Worm (Caenorhabditis elegans) whole organism, L3 larva: ENCODE data around the gene tnt-2.

Experiments
- R02D3.7 ChIP-seq: fragments of 150-350 bp; optimal IDR thresholded peaks from 2 replicates; lab custom pipeline; 2014; ENCODE audit warnings: missing biosample characterization, missing genetic modification characterization
- ZK546.5 ChIP-seq: sonication (generic microtip); optimal IDR thresholded peaks from 2 replicates; lab custom pipeline; 2017; ENCODE audit warnings: missing biosample characterization, missing genetic modification characterization
- aly-2 ChIP-seq: fragments of 150-350 bp; optimal IDR thresholded peaks from 2 replicates; lab custom pipeline; 2014; ENCODE audit warnings: missing biosample characterization, missing genetic modification characterization
- ama-1 ChIP-seq: fragments of 150-350 bp; optimal IDR thresholded peaks from 2 replicates; lab custom pipeline; 2018
- ceh-16 ChIP-seq: sonication (generic microtip); optimal IDR thresholded peaks from 2 replicates; lab custom pipeline; 2017; ENCODE audit warnings: missing biosample characterization, missing genetic modification characterization
- ceh-28 ChIP-seq: fragments of 150-350 bp; optimal IDR thresholded peaks from 2 replicates; lab custom pipeline; 2014; ENCODE audit warnings: missing biosample characterization, missing genetic modification reagents, missing genetic modification characterization
- ceh-82 ChIP-seq: fragments of 150-350 bp; optimal IDR thresholded peaks from 2 replicates; lab custom pipeline; 2014; ENCODE audit warnings: missing biosample characterization, missing genetic modification characterization
- ceh-9 ChIP-seq: sonication (generic microtip); optimal IDR thresholded peaks from 2 replicates; lab custom pipeline; 2018; ENCODE audit warnings: missing biosample characterization, missing genetic modification characterization
- daf-12 ChIP-seq: fragments of 150-350 bp; optimal IDR thresholded peaks from 2 replicates; lab custom pipeline; 2014; ENCODE audit warnings: missing biosample characterization, missing genetic modification reagents, missing genetic modification characterization
- egl-27 ChIP-seq: sonication (generic microtip); optimal IDR thresholded peaks from 4 replicates; lab custom pipeline; 2017; ENCODE audit warnings: missing biosample characterization, missing genetic modification reagents, missing genetic modification characterization
- egl-5 ChIP-seq: fragments of 150-350 bp; optimal IDR thresholded peaks from 2 replicates; lab custom pipeline; 2017; ENCODE audit warnings: missing biosample characterization, missing genetic modification reagents, missing genetic modification characterization, inconsistent platforms
- elt-1 ChIP-seq: fragments of 150-350 bp; optimal IDR thresholded peaks from 2 replicates; lab custom pipeline; 2014; ENCODE audit warnings: missing biosample characterization, missing genetic modification characterization
- elt-2 ChIP-seq: sonication (generic microtip); optimal IDR thresholded peaks from 2 replicates; lab custom pipeline; 2016; ENCODE audit warnings: missing genetic modification reagents, mild to moderate bottlenecking, missing genetic modification characterization, missing compliant biosample characterization
- elt-3 ChIP-seq, 3 experiments: fragments of 150-350 bp in 1 of 3; sonication (generic microtip) in 2 of 3; optimal IDR thresholded peaks; 2 replicates in 2 of 3; 4 replicates in 1 of 3; lab custom pipeline; 2014 to 2017; ENCODE audit warnings: missing biosample characterization in 3 of 3, missing genetic modification characterization in 3 of 3
- eor-1 ChIP-seq, 2 experiments: fragments of 150-350 bp; optimal IDR thresholded peaks; 2 replicates each; lab custom pipeline; 2014 to 2018; ENCODE audit warnings: missing biosample characterization in 2 of 2, missing genetic modification characterization in 2 of 2
- fkh-10 ChIP-seq: sonication (generic microtip); optimal IDR thresholded peaks from 2 replicates; lab custom pipeline; 2017; ENCODE audit warnings: missing biosample characterization, missing genetic modification reagents, missing genetic modification characterization
- fkh-2 ChIP-seq: fragments of 150-350 bp; optimal IDR thresholded peaks from 2 replicates; lab custom pipeline; 2014; ENCODE audit warnings: missing biosample characterization, missing genetic modification reagents, missing genetic modification characterization
- fos-1 ChIP-seq: fragments of 150-350 bp; optimal IDR thresholded peaks from 2 replicates; lab custom pipeline; 2014; ENCODE audit warnings: missing biosample characterization, missing genetic modification characterization
- hmg-11 ChIP-seq: sonication (generic microtip); optimal IDR thresholded peaks from 2 replicates; lab custom pipeline; 2016; ENCODE audit warnings: missing genetic modification characterization, missing compliant biosample characterization
- jun-1 ChIP-seq: fragments of 150-350 bp; optimal IDR thresholded peaks from 2 replicates; lab custom pipeline; 2014; ENCODE audit warnings: missing biosample characterization, missing genetic modification reagents, missing genetic modification characterization
- lin-15B ChIP-seq: fragments of 150-350 bp; optimal IDR thresholded peaks from 2 replicates; lab custom pipeline; 2014; ENCODE audit warnings: missing biosample characterization, missing genetic modification characterization
- lin-39 ChIP-seq: fragments of 150-350 bp; optimal IDR thresholded peaks from 2 replicates; lab custom pipeline; 2018; ENCODE audit warnings: missing biosample characterization, missing genetic modification reagents, missing genetic modification characterization
- mdl-1 ChIP-seq: fragments of 150-350 bp; optimal IDR thresholded peaks from 2 replicates; lab custom pipeline; 2014; ENCODE audit warnings: missing biosample characterization, missing genetic modification characterization
- mml-1 ChIP-seq: fragments of 150-350 bp; sonication (generic microtip); optimal IDR thresholded peaks from 3 replicates; lab custom pipeline; 2014; ENCODE audit warnings: missing biosample characterization, missing genetic modification characterization
- nfya-1 ChIP-seq: sonication (generic microtip); optimal IDR thresholded peaks from 2 replicates; lab custom pipeline; 2017; ENCODE audit warnings: missing genetic modification characterization, mild to moderate bottlenecking, missing compliant biosample characterization, antibody characterized with exemption, moderate library complexity; ENCODE audit not compliant: insufficient read depth
- nhr-11 ChIP-seq: fragments of 150-350 bp; optimal IDR thresholded peaks from 2 replicates; lab custom pipeline; 2014; ENCODE audit warnings: missing biosample characterization, missing genetic modification characterization
- nhr-12 ChIP-seq: fragments of 150-350 bp; optimal IDR thresholded peaks from 2 replicates; lab custom pipeline; 2014; ENCODE audit warnings: missing biosample characterization, missing genetic modification characterization
- nhr-23 ChIP-seq: fragments of 150-350 bp; optimal IDR thresholded peaks from 2 replicates; lab custom pipeline; 2014; ENCODE audit warnings: missing biosample characterization, missing genetic modification reagents, missing genetic modification characterization
- nhr-237 ChIP-seq: fragments of 150-350 bp; optimal IDR thresholded peaks from 2 replicates; lab custom pipeline; 2014; ENCODE audit warnings: missing biosample characterization, missing genetic modification characterization
- nhr-25 ChIP-seq: sonication (generic microtip); optimal IDR thresholded peaks from 2 replicates; lab custom pipeline; 2017; ENCODE audit warnings: missing biosample characterization, missing genetic modification characterization
- nhr-28 ChIP-seq: fragments of 150-350 bp; optimal IDR thresholded peaks from 2 replicates; lab custom pipeline; 2014; ENCODE audit warnings: missing biosample characterization, missing genetic modification characterization
- nhr-43 ChIP-seq: sonication (generic microtip); optimal IDR thresholded peaks from 2 replicates; lab custom pipeline; 2016; ENCODE audit warnings: mild to moderate bottlenecking, missing genetic modification characterization, missing compliant biosample characterization; ENCODE audit not compliant: poor library complexity, severe bottlenecking
- nhr-67 ChIP-seq: fragments of 150-350 bp; optimal IDR thresholded peaks from 2 replicates; lab custom pipeline; 2014; ENCODE audit warnings: missing biosample characterization, missing genetic modification characterization
- nhr-76 ChIP-seq: fragments of 150-350 bp; sonication (generic microtip); optimal IDR thresholded peaks from 5 replicates; lab custom pipeline; 2014; ENCODE audit warnings: missing biosample characterization, missing genetic modification characterization
- nhr-77 ChIP-seq: fragments of 150-350 bp; optimal IDR thresholded peaks from 2 replicates; lab custom pipeline; 2014; ENCODE audit warnings: missing biosample characterization, missing genetic modification characterization
- pha-4 ChIP-seq: fragments of 150-350 bp; optimal IDR thresholded peaks from 2 replicates; lab custom pipeline; 2014; ENCODE audit warnings: missing biosample characterization, missing genetic modification reagents, missing genetic modification characterization
- pqm-1 ChIP-seq: fragments of 150-350 bp; optimal IDR thresholded peaks from 2 replicates; lab custom pipeline; 2017; ENCODE audit warnings: missing biosample characterization, missing genetic modification characterization, inconsistent platforms
- sea-2 ChIP-seq: fragments of 150-350 bp; sonication (generic microtip); optimal IDR thresholded peaks from 4 replicates; lab custom pipeline; 2014; ENCODE audit warnings: missing biosample characterization, missing genetic modification reagents, missing genetic modification characterization
- skn-1 ChIP-seq: fragments of 150-350 bp; optimal IDR thresholded peaks from 2 replicates; lab custom pipeline; 2014; ENCODE audit warnings: missing biosample characterization, missing genetic modification characterization
- snpc-4 ChIP-seq: fragments of 150-350 bp; optimal IDR thresholded peaks from 2 replicates; lab custom pipeline; 2014; ENCODE audit warnings: missing biosample characterization, missing genetic modification characterization
- tbx-2 ChIP-seq: sonication (generic microtip); optimal IDR thresholded peaks from 2 replicates; lab custom pipeline; 2016; ENCODE audit warnings: mild to moderate bottlenecking, missing genetic modification characterization, missing compliant biosample characterization
- unc-39 ChIP-seq: sonication (generic microtip); optimal IDR thresholded peaks from 4 replicates; lab custom pipeline; 2017; ENCODE audit warnings: missing biosample characterization, missing genetic modification characterization
- unc-62 ChIP-seq: fragments of 150-350 bp; sonication (generic microtip); optimal IDR thresholded peaks from 4 replicates; lab custom pipeline; 2014; ENCODE audit warnings: missing biosample characterization, missing genetic modification reagents, missing genetic modification characterization
- zag-1 ChIP-seq: fragments of 150-350 bp; optimal IDR thresholded peaks from 2 replicates; lab custom pipeline; 2014; ENCODE audit warnings: missing biosample characterization, missing genetic modification characterization
- ztf-11 ChIP-seq: fragments of 150-350 bp; optimal IDR thresholded peaks from 2 replicates; lab custom pipeline; 2014; ENCODE audit warnings: missing biosample characterization, missing genetic modification characterization
- ztf-4 ChIP-seq: fragments of 150-350 bp; optimal IDR thresholded peaks from 2 replicates; lab custom pipeline; 2014; ENCODE audit warnings: missing biosample characterization, missing genetic modification characterization

Gene tnt-2

ce11 chrX:8736965-8737464, 13.7 kb upstream of the tnt-2 start, which contains the start of gene M02D8.3:
M02D8.3 (minus strand) TSS chrX:8737015.
- TF ChIP-seq ceh-16 (tag; lab: Kevin White, UChicago) (no peak), nfya-1 (tag; lab: Kevin White, UChicago) (peak; percentile 50), nhr-77 (tag; lab: Kevin White, UChicago) (no peak), mdl-1 (tag; lab: Kevin White, UChicago) (no peak), pha-4 (tag; lab: Kevin White, UChicago) (peak; percentile 88), fos-1 (tag; lab: Kevin White, UChicago) (no peak), nhr-76 (no peak), daf-12 (tag; lab: Kevin White, UChicago) (no peak), hmg-11 (peak; percentile 37), nhr-67 (tag; lab: Kevin White, UChicago) (no peak), nhr-43 (no peak), nhr-11 (tag; lab: Kevin White, UChicago) (no peak), zag-1 (tag; lab: Kevin White, UChicago) (no peak), ztf-4 (tag; lab: Kevin White, UChicago) (no peak), unc-62 (GFP tag; lab: Kevin White, UChicago) (no peak), nhr-28 (tag; lab: Kevin White, UChicago) (no peak), skn-1 (tag; lab: Kevin White, UChicago) (peak; percentile 20), snpc-4 (tag; lab: Kevin White, UChicago) (peak; percentile 38), fkh-10 (GFP tag; lab: Kevin White, UChicago) (no peak), ama-1 (lab: Kevin White, UChicago) (no peak), lin-39 (tag; lab: Kevin White, UChicago) (no peak), pqm-1 (tag; lab: Kevin White, UChicago) (no peak), tbx-2 (tag; lab: Kevin White, UChicago) (no peak), sea-2 (GFP tag; lab: Kevin White, UChicago) (no peak), R02D3.7 (tag; lab: Kevin White, UChicago) (no peak), elt-1 (tag; lab: Kevin White, UChicago) (no peak), lin-15B (tag; lab: Kevin White, UChicago) (peak; percentile 22), ceh-9 (no peak), nhr-237 (tag; lab: Kevin White, UChicago) (no peak), egl-27 (tag; lab: Kevin White, UChicago) (no peak), elt-3 (tag; optimal IDR thresholded peaks at IDR 0.05; lab: Kevin White, UChicago) (no peak), unc-39 (tag; lab: Kevin White, UChicago) (no peak), nhr-25 (tag; lab: Kevin White, UChicago) (peak; percentile 83), eor-1 (tag; optimal IDR thresholded peaks at IDR 0.05; lab: Kevin White, UChicago) (no peak), fkh-2 (tag; lab: Kevin White, UChicago) (no peak), elt-2 (tag; lab: Kevin White, UChicago) (peak; percentile 8), aly-2 (tag; lab: Kevin White, UChicago) (no peak), nhr-12 (tag; lab: Kevin White, UChicago) (no peak), ZK546.5 (no peak), nhr-23 (tag; lab: Kevin White, UChicago) (peak; percentile 87), ztf-11 (tag; lab: Kevin White, UChicago) (no peak), egl-5 (peak; percentile 17), mml-1 (tag; lab: Kevin White, UChicago) (no peak), jun-1 (tag; lab: Kevin White, UChicago) (no peak), ceh-82 (tag; lab: Kevin White, UChicago) (no peak), ceh-28 (no peak)
- TF ChIP-seq, all 47 proteins: peak for 10
